Fruit fly (Drosophila melanogaster) whole organism: ENCODE data around the gene CG5181.

Experiments
- CG8478 ChIP-seq: fragments of >200 bp; optimal IDR thresholded peaks from 2 replicates; lab custom pipeline; 2018; ENCODE audit warnings: inconsistent platforms
- Dll ChIP-seq: fragments of >200 bp; optimal IDR thresholded peaks from 2 replicates; lab custom pipeline; 2017
- EcR ChIP-seq, 2 experiments: fragments of >200 bp; optimal IDR thresholded peaks; 2 replicates each; lab custom pipeline; 2017; ENCODE audit warnings: missing biosample characterization in 2 of 2, missing genetic modification characterization in 2 of 2, missing genetic modification reagents in 2 of 2
- pan ChIP-seq: fragments of >200 bp; optimal IDR thresholded peaks from 2 replicates; lab custom pipeline; 2017
- psq ChIP-seq: fragments of >200 bp; optimal IDR thresholded peaks from 2 replicates; lab custom pipeline; 2017
- usp ChIP-seq: fragments of >200 bp; optimal IDR thresholded peaks from 2 replicates; lab custom pipeline; 2017; ENCODE audit warnings: missing biosample characterization, missing genetic modification characterization, mixed read lengths

CG5181 gene

dm6 chr2L:7436492-7437324 lies 27.1 kb upstream of the CG5181 start:
- no peak for TF ChIP-seq psq (lab: Kevin White, UChicago)
- TF ChIP-seq pan (lab: Kevin White, UChicago): no peak
- no peak for TF ChIP-seq EcR (GFP tag; optimal IDR thresholded peaks at IDR 0.05; lab: Kevin White, UChicago)
- TF ChIP-seq usp (GFP tag; lab: Kevin White, UChicago): no peak
- no peak for TF ChIP-seq CG8478 (lab: Kevin White, UChicago)
- TF ChIP-seq Dll (lab: Kevin White, UChicago): no peak

- no peak for TF ChIP-seq Dll (lab: Kevin White, UChicago)
- no peak for TF ChIP-seq usp (GFP tag; lab: Kevin White, UChicago)
Observed at dm6 chr2L:7435475-7435874, 25.9 kb upstream of the CG5181 start.

DNA sequence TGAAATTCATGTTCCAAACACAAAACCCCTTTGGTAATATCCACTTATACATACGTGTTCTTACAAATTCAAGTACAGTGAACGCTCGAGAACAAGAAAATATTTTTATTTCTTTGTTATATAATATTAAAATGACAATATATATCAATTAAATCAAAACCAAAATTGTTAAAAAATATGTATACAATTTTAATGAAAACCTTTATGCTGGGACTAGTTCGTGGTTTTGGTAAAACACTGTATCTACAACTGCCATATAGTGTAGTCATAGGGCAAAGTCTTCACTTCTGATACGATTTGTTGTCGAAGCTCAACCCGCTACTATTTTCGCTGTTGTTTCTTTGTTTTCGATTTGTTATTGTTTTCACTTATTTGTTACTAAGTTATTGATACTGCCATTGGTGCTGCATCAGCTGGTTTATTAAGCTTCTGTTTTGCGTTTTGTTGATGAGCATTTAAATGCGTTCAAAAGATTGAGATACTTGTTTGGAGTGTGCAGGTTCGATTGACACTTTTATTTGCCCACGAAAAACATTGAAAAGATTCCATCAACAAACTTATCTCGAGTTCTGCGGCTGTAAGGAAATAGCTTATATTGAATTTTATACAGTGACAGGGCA lies 25.2 kb upstream of the CG5181 start:
- no peak for TF ChIP-seq pan (lab: Kevin White, UChicago)
- no peak for TF ChIP-seq usp (GFP tag; lab: Kevin White, UChicago)

DNA sequence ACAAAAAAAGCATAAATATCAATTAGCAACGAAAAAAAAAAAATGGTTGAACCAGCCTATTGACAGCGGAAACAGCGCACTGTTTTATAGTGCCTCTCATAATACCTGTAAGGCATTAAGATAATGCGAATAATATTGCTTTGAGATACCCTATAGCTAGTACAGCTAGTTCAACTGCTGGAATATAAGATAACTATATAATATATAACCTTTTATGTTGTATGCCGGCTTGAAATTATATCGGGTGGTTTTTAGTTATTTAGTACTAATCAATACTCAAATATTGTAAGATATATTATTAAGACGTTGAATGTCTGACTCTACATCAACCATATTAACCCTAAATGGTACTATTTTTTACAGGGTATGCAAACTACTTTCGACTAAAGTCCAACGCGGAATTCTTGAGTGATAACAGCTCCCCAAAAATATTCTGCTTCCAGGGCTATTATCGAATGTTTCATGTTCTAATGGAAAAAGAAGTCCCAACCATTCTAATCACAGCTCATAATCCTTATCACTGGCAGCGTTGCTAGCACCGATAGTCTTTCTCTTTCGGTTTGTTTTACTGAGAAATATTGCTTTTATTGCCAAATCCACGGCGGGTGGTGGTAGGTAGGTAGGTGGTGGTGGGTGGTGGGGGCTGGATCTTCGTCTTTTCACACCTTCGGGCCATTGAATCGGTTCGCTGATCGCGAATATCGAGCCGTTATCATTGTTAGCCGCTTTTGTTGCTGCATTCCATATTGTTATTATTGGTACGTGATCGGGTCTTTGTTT lies 24.5 kb upstream of the CG5181 start:
- TF ChIP-seq psq (lab: Kevin White, UChicago): no peak
- TF ChIP-seq EcR (GFP tag; optimal IDR thresholded peaks at IDR 0.05; lab: Kevin White, UChicago): no peak
- no peak for TF ChIP-seq usp (GFP tag; lab: Kevin White, UChicago)
- no peak for TF ChIP-seq CG8478 (lab: Kevin White, UChicago)
- no peak for TF ChIP-seq pan (lab: Kevin White, UChicago)
- no peak for TF ChIP-seq Dll (lab: Kevin White, UChicago)

dm6 chr2L:7433337-7433956 lies 23.8 kb upstream of the CG5181 start, which contains the start of gene CG5958:
CG5958 (minus strand) TSS chr2L:7433516.
- TF ChIP-seq EcR (GFP tag; optimal IDR thresholded peaks at IDR 0.05; lab: Kevin White, UChicago) (no peak), usp (GFP tag; lab: Kevin White, UChicago) (no peak), psq (lab: Kevin White, UChicago) (no peak), CG8478 (lab: Kevin White, UChicago) (no peak), Dll (lab: Kevin White, UChicago) (no peak), pan (lab: Kevin White, UChicago) (no peak)

- TF ChIP-seq Dll (lab: Kevin White, UChicago) (no peak), usp (GFP tag; lab: Kevin White, UChicago) (no peak), EcR (GFP tag; optimal IDR thresholded peaks at IDR 0.05; lab: Kevin White, UChicago) (no peak), CG8478 (lab: Kevin White, UChicago) (no peak), psq (lab: Kevin White, UChicago) (no peak), pan (lab: Kevin White, UChicago) (no peak)
Observed at dm6 chr2L:7431861-7432601, 22.4 kb upstream of the CG5181 start.

dm6 chr2L:7430313-7430712 lies 20.7 kb upstream of the CG5181 start:
- TF ChIP-seq usp (GFP tag; lab: Kevin White, UChicago) (no peak), Dll (lab: Kevin White, UChicago) (no peak), psq (lab: Kevin White, UChicago) (no peak), pan (lab: Kevin White, UChicago) (no peak), EcR (GFP tag; optimal IDR thresholded peaks at IDR 0.05; lab: Kevin White, UChicago) (no peak), CG8478 (lab: Kevin White, UChicago) (no peak)

DNA sequence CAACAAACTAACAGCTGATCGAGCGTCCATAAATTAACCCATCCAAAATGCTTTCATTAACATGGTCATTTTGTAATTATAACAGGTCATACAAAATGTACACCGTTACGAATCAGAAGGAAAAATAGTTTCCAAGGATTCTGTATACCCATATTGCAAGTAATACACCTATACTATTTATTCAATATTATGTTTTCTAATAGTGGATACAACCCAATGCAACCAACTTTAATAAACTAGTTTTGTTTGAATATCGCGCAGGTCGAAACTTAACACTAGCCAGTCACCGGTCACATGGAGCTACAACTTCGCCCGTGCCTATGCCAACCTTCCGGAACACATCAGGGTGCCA lies 18.2 kb upstream of the CG5181 start:
- TF ChIP-seq pan (lab: Kevin White, UChicago) (peak; percentile 51), EcR (GFP tag; optimal IDR thresholded peaks at IDR 0.05; lab: Kevin White, UChicago) (no peak)

- TF ChIP-seq CG8478 (lab: Kevin White, UChicago) (no peak), EcR (GFP tag; optimal IDR thresholded peaks at IDR 0.05; lab: Kevin White, UChicago) (no peak), usp (GFP tag; lab: Kevin White, UChicago) (no peak), Dll (lab: Kevin White, UChicago) (no peak), psq (lab: Kevin White, UChicago) (no peak), pan (lab: Kevin White, UChicago) (no peak)
Observed at dm6 chr2L:7427067-7427785, 17.6 kb upstream of the CG5181 start.
